Worm (Caenorhabditis elegans): ENCODE data around the gene prmt-5.

ce11 chrIII:5199577-5199976 lies 30.8 kb upstream of the prmt-5 start, which contains the start of gene emb-8:
- TF ChIP-seq ceh-14 (tag; optimal IDR thresholded peaks at IDR 0.05), result no peak
- no peak for TF ChIP-seq zip-5 (tag; optimal IDR thresholded peaks at IDR 0.05)
- no peak for TF ChIP-seq nhr-11 (tag; optimal IDR thresholded peaks at IDR 0.05)
- no peak for TF ChIP-seq F13H6.1 (tag; optimal IDR thresholded peaks at IDR 0.05)
- TF ChIP-seq nfya-1 (tag; optimal IDR thresholded peaks at IDR 0.05), result no peak
- TF ChIP-seq tbx-7 (tag; optimal IDR thresholded peaks at IDR 0.05), result no peak
- TF ChIP-seq ceh-45 (GFP tag; IDR thresholded peaks at IDR 0.05), result no peak
- no peak for TF ChIP-seq odd-2 (tag; optimal IDR thresholded peaks at IDR 0.05)
